Worm (Caenorhabditis elegans) whole organism, L4/young adult: ENCODE measurements around the gene dach-1.

Experiments
- W03F9.2 ChIP-seq: fragments of 150-350 bp; optimal IDR thresholded peaks from 2 replicates; lab custom pipeline; 2014; ENCODE audit warnings: missing biosample characterization, missing genetic modification characterization
- dao-5 ChIP-seq: sonication (generic microtip); optimal IDR thresholded peaks from 2 replicates; lab custom pipeline; 2016; ENCODE audit warnings: missing genotype, missing genetic modification characterization, moderate library complexity, missing compliant biosample characterization
- him-1 ChIP-seq: sonication (generic microtip); optimal IDR thresholded peaks from 2 replicates; lab custom pipeline; 2016; ENCODE audit warnings: missing genotype, missing genetic modification reagents, missing genetic modification characterization, missing compliant biosample characterization

The dach-1 gene

DNA sequence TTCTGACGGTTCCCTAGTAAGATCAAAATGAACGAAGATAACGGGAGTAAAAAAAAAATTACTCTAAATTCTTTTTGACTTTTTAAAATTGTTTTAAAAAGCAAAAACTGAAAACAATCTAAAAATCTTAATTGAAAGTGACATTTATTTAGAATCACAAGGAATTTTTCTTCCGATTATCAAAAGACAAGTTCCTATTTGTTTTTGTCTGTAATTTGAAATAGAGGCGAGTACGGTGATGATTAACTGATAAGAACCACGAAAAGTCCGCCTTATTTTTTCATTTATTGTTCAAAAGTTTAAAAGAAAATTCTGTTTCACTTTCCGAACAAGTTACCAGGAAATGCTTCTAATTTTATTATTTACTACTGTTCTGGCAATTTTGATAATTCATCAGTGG, at the start of gene dach-1:
dach-1 (plus strand) TSS at position 301 of the 400 bp plus-strand sequence.
- no peak for TF ChIP-seq W03F9.2 (tag; lab: Kevin White, UChicago)
- no peak for TF ChIP-seq dao-5 (tag; lab: Kevin White, UChicago)
- no peak for TF ChIP-seq him-1

DNA sequence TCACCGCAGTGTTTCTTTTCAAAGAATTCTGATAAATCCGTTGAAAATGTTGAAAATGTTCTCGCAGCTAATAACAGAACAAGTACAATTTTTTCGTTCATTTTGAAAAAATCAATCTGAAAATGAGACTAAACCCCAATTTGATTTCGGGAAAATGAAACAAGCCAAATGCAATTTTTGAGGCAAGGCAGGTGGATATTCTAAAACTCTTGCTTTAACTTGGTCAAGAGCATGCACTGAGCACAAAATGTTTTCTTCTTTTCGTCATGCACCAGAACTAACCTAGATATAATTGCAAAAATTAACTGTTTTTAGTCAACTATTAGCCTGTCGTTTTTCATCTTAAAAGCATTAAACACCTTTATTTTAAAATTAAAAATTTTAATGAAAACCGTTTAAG, 49.7 kb upstream of the dach-1 start, which contains the start of gene irld-22:
irld-22 (minus strand) TSS at position 101 of the 400 bp plus-strand sequence.
- TF ChIP-seq W03F9.2 (tag; lab: Kevin White, UChicago) = no peak
- TF ChIP-seq him-1 = no peak
- TF ChIP-seq dao-5 (tag; lab: Kevin White, UChicago) = no peak

DNA sequence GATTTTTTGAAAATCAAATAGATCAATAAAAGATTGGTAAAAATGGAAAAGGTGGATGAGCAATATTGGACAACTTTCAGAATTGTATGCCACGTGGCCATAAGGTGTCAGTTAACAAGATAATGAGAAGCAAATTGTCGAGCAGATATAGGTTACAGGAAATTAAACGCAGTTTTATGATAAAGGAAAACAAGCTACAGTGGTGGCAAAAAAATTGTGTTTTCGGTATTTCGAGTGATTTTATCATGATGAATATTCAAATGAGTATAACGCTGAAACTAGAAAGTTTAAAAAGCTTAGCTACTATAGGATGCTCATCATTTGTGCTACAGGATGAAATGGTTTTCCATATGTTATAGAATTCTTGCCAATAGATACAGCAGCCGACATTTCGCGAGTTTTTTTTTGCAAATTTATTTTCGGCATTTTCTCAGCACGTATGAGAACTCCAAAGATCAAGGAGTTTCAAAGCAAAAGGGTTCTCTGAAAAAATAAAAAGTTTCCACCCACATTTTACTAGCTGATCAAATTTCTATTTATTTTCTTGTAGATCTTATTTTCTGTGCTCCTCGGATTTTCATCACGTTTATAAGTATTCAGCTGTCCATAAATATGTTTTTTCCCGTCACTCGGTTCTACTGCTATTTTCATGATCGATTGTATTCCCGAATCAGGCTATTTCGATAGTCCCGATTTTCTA, 47.2 kb upstream of the dach-1 start, which contains the start of the genes str-229 and srh-190:
str-229 (minus strand) TSS at position 101 of the 700 bp plus-strand sequence.
srh-190 (plus strand) TSS at position 650 of the 700 bp plus-strand sequence.
- TF ChIP-seq dao-5 (tag; lab: Kevin White, UChicago) (no peak), him-1 (no peak), W03F9.2 (tag; lab: Kevin White, UChicago) (no peak)

DNA sequence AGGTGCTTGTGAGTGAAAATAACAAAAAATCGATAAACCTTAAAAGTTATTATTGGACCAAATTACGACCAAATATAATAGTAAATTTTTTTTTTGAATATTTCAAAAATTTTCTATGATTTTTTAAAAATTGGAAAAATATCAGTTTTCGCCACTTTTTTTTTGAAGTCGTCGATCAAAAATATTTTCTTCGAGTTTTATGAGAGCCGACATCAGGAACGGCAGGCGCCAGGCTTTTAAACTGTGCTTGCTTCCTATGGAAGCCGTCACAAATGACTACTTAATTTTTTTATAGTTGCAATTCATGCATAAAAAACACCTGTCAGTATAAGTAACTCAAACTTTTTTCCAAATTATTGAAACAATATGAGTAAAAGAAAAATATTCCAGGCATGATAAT, 46.4 kb upstream of the dach-1 start:
- TF ChIP-seq W03F9.2 (tag; lab: Kevin White, UChicago) = no peak
- TF ChIP-seq dao-5 (tag; lab: Kevin White, UChicago) = no peak
- no peak for TF ChIP-seq him-1

DNA sequence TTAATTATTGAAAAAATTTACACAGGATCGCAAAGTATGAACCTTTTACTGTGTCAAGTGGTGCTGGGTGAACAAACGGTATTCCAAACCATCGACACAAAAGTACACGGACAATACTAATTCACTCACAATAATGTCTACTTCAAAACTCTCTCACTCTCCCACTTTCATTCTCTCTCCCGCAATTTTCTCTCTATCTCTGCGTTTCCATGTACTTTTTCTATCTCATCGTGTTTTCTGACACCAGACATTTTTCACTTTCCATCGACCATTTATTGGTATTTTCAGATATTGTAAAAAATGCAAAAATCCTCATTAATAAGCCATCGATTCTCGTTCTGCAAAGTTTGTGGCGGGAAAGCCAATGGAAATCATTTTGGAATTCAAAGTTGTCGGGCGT, 44.0 kb upstream of the dach-1 start, which contains the start of gene nhr-156:
nhr-156 (plus strand) TSS at position 266 of the 400 bp plus-strand sequence.
- TF ChIP-seq him-1 (no peak), W03F9.2 (tag; lab: Kevin White, UChicago) (no peak), dao-5 (tag; lab: Kevin White, UChicago) (no peak)

DNA sequence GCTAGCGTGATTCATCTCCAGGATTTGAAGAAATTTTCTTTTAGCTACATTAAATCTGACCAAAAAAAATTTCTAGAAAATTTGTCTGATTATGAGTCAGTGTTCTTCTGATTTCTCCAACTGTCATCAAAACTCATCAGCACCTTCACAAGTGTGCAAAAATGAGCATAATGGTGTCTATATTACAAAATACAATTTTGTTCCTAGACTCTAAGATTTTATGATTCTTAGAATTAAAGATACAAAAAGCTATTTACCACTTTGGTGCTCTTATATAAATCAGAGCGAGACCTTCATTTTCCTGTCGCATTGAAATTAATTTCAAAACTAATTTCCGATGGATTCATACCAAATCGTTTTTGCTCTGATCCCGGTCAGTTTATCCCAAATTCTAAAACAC, 37.4 kb upstream of the dach-1 start, which contains the start of gene srx-68:
srx-68 (plus strand) TSS at position 301 of the 400 bp plus-strand sequence.
- TF ChIP-seq him-1 (no peak), W03F9.2 (tag; lab: Kevin White, UChicago) (no peak), dao-5 (tag; lab: Kevin White, UChicago) (no peak)

DNA sequence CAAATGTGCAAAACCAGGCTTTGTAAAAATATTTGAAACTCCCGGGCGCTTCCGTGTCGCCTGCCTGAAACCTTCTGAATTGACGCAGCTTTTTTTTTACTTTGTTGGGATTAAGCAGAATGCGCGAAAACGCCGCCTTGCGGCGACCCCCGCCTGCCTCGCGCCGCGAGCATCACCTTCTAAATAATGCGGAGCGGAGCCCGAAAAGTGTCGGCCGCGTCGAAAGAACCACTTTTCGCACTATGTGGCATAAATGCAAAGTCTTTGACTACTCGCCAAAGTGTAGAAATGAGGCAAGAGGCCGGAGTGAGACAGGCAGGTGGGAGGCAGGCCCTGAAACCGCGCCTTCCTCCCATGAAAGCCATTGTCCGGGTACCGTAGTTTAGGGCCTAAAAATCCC, 36.7 kb upstream of the dach-1 start:
- TF ChIP-seq W03F9.2 (tag; lab: Kevin White, UChicago) (no peak), him-1 (no peak), dao-5 (tag; lab: Kevin White, UChicago) (no peak)

DNA sequence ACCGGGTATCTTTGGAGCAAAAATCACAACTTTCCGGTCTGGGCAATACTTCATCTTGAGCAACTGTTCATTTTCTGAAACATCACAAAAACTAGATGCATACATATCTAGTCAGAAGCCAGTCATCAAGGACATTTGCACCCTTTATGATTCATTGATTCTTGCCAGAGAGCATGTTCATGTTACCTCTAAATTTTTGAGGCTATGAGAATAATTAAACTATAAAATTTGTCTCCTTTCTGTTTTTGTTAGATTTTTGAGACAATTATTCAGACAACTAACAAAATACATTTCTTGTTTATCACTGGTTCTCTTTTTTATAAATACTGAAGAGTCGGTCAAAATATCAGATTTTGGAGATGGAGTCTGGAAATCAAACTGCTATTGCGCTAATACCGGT, 33.3 kb upstream of the dach-1 start, which contains the start of gene srx-67:
srx-67 (plus strand) TSS at position 301 of the 400 bp plus-strand sequence.
- TF ChIP-seq him-1 (no peak), dao-5 (tag; lab: Kevin White, UChicago) (no peak), W03F9.2 (tag; lab: Kevin White, UChicago) (no peak)

DNA sequence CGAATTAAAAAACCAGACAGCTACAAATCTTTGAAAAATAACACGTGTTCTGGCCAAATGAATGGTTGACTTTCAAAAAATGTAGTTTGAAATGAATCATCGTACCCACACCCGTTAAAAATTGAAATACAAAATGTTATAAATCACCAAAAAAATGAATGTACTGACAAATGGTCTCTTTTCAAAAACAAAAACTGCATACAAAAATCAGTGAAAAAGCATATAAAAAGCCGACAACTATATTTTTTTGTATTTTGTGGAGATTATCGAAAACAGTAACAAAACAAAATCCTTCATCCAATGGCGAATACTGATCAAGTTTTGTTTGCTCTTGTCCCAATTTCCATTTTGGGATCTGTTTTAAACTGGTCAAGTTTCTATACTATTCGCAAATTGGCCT, 30.5 kb upstream of the dach-1 start, which contains the start of gene srx-66:
srx-66 (plus strand) TSS at position 301 of the 400 bp plus-strand sequence.
- TF ChIP-seq W03F9.2 (tag; lab: Kevin White, UChicago) (no peak), him-1 (no peak), dao-5 (tag; lab: Kevin White, UChicago) (no peak)

DNA sequence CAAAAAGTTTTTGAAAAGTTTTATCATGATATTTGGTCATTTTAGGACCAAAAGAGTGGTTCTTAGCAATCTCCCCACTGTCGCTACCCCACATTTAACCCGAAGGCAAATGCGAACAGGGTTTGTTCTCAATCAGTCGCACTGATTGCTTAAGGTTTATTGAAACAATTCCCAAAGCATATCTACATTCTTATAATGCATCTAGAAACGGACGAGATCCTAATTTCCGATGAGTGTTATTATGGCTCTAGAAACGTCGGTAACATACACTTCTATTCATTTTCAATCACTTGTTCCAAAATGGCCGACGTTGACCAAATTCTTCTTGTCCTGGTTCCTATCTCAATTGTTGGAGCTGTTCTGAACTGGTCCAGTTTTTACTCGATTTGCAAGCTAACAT, 28.2 kb upstream of the dach-1 start, which contains the start of gene srx-65:
srx-65 (plus strand) TSS at position 301 of the 400 bp plus-strand sequence.
- no peak for TF ChIP-seq dao-5 (tag; lab: Kevin White, UChicago)
- TF ChIP-seq him-1 = no peak
- no peak for TF ChIP-seq W03F9.2 (tag; lab: Kevin White, UChicago)

DNA sequence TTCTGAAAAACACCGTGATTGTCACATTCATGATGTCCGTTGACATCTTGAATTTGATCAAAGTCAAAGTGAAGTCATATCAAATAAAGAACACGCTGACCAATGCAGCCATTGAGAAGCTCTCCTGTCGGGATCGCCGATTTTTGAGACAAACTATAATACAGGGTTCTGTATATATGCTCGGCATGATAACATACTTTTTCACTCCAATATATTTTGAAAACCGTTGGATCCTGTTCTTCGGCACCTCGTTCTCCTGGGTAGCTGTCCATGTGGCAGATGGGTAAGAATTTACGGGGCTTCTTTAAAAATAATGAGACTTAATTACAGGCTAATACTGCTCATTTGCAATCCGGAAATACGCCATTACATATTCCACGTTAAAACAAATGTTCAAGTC, 27.3 kb upstream of the dach-1 start:
- TF ChIP-seq dao-5 (tag; lab: Kevin White, UChicago) = no peak
- no peak for TF ChIP-seq him-1
- no peak for TF ChIP-seq W03F9.2 (tag; lab: Kevin White, UChicago)

DNA sequence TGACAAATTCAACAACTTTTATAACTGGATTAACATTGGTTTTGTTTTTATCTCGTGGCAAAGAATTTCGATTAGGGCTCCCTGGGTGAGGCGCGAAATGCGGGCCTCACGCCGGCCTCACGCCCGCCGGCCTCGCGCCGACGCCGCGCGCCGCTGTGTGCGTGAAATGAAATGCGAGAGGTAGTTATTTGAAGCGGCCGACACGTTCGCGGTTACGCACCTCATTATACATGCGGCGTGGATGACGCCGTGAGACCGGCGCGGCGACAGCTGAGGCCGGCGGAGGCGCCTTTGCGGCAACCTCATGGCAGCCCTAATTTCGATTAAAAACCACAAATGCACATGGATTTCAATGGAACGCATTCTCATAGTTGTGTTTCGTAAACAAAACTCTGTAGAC, 22.3 kb upstream of the dach-1 start:
- TF ChIP-seq him-1 (no peak), W03F9.2 (tag; lab: Kevin White, UChicago) (no peak), dao-5 (tag; lab: Kevin White, UChicago) (no peak)

DNA sequence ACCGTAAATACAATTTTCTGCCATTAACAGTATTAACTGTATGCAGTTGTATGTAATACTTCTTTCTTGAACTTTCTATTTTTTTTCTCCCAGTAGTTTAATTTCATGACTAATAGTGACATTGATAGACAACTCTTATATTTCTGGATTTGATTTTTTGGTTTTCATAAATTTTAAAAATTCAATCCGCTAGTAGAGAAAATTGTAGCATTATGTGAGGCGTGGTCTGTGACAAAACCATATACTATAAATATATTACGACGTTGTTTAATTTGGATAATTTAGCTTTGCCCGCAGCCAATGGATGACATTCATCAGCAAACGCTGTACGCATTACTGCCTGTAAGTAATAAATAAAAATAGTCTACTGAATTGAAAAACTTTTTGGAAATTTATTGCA, 20.7 kb upstream of the dach-1 start, which contains the start of gene srx-64:
srx-64 (plus strand) TSS at position 301 of the 400 bp plus-strand sequence.
- TF ChIP-seq him-1 (no peak), dao-5 (tag; lab: Kevin White, UChicago) (no peak), W03F9.2 (tag; lab: Kevin White, UChicago) (no peak)

DNA sequence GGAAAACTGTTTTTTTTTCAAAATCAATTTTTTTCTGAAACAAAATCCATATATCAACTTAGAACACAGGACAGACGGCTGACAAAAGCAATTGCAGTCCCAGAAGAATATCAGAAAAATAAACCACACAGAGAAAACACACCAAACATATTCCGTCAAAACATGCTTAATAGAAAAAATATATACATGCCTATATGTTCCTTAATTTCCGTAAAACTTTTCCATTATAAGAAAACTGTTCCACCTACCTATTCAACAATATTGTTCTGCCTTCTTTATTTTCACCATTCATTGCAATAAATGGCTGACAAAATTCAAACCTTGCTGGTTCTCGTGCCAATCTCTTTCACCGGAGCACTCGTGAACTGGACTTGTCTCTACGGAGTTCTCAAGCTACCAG, 18.5 kb upstream of the dach-1 start, which contains the start of gene srx-63:
srx-63 (plus strand) TSS at position 301 of the 400 bp plus-strand sequence.
- TF ChIP-seq W03F9.2 (tag; lab: Kevin White, UChicago) (no peak), dao-5 (tag; lab: Kevin White, UChicago) (no peak), him-1 (no peak)
